Fruit fly (Drosophila melanogaster): ENCODE measurements around the gene CG31199.

DNA sequence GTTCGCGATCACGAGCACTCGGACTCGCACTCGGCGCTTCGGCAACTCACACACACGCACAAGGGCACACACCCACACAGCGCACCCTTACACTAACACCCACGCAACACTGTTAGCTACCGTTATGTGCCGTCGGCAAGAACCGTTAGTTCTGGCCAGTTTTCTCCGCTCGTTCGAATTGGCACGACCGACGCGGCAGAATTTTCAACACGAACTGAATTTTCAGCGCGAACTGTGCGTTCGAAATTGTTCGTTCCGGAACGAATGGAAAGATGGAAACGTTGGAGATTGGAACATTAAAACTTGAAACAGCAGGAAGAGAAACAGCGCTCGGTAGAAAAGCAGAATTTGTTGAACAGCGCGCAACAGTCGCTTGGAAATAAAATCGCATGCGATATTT lies 29.3 kb downstream of the CG31199 start, which contains the start of gene Oamb:
- TF ChIP-seq Lhr (GFP tag; optimal IDR thresholded peaks at IDR 0.05) (no peak), CG18764 (GFP tag; optimal IDR thresholded peaks at IDR 0.05) (no peak)
